Fruit fly (Drosophila melanogaster): Measurements from ENCODE around the gene tal-1A.

The tal-1A gene

dm6 chr3R:13779241-13779683 lies 33.6 kb upstream of the tal-1A start, which contains the start of the genes CG42375 and CG9288 (continued):
- peak; percentile 9 for TF ChIP-seq CG2116 (GFP tag; optimal IDR thresholded peaks at IDR 0.05)
- TF ChIP-seq tna (GFP tag; IDR thresholded peaks at IDR 0.05; ENCODE audit: partially characterized antibody), result no peak
- no peak for TF ChIP-seq YL-1 (GFP tag; optimal IDR thresholded peaks at IDR 0.05)
- TF ChIP-seq amos (GFP tag; IDR thresholded peaks at IDR 0.05; ENCODE audit: partially characterized antibody), result no peak
- no peak for TF ChIP-seq abd-A (tag; optimal IDR thresholded peaks at IDR 0.05)
- no peak for TF ChIP-seq CG3726 (GFP tag; IDR thresholded peaks at IDR 0.05)
- no peak for TF ChIP-seq HmgD (GFP tag; optimal IDR thresholded peaks at IDR 0.05)
- TF ChIP-seq tup (GFP tag; optimal IDR thresholded peaks at IDR 0.05), result no peak
- peak; percentile 2 for TF ChIP-seq Neu2 (GFP tag; optimal IDR thresholded peaks at IDR 0.05; ENCODE audit: borderline replicate concordance)
- no peak for TF ChIP-seq vfl (GFP tag; optimal IDR thresholded peaks at IDR 0.05)
- peak; percentile 30 for TF ChIP-seq CG10565 (GFP tag; optimal IDR thresholded peaks at IDR 0.05)
- no peak for TF ChIP-seq Dll (GFP tag; IDR thresholded peaks at IDR 0.05; ENCODE audit: partially characterized antibody)
- no peak for TF ChIP-seq inv (GFP tag; IDR thresholded peaks at IDR 0.05; ENCODE audit: partially characterized antibody)
- TF ChIP-seq CG13775 (GFP tag; optimal IDR thresholded peaks at IDR 0.05), result no peak
- no peak for TF ChIP-seq CG31224 (GFP tag; IDR thresholded peaks at IDR 0.05)
- TF ChIP-seq cwo (GFP tag; optimal IDR thresholded peaks at IDR 0.05), result peak; percentile 55
- peak; percentile 44; the same call in 2 of the 4 replicates for TF ChIP-seq Gug (GFP tag; IDR thresholded peaks at IDR 0.05)
- no peak for TF ChIP-seq CG11723 (GFP tag; optimal IDR thresholded peaks at IDR 0.05)
- TF ChIP-seq HLH54F (GFP tag; optimal IDR thresholded peaks at IDR 0.05), result no peak
- no peak for TF ChIP-seq B-H2 (GFP tag; optimal IDR thresholded peaks at IDR 0.05)
- peak; percentile 54; the same call in 2 of the 3 replicates for TF ChIP-seq row (GFP tag; IDR thresholded peaks at IDR 0.05)
- TF ChIP-seq CG17361 (GFP tag; IDR thresholded peaks at IDR 0.05), result peak; percentile 80
- TF ChIP-seq HLH4C (GFP tag; IDR thresholded peaks at IDR 0.05; ENCODE audit: partially characterized antibody), result no peak
- TF ChIP-seq CG6654 (GFP tag; optimal IDR thresholded peaks at IDR 0.05), result peak; percentile 41
- TF ChIP-seq pan (optimal IDR thresholded peaks at IDR 0.05), result no peak
- TF ChIP-seq pan (GFP tag; optimal IDR thresholded peaks at IDR 0.05 in 1 of 2, IDR thresholded peaks at IDR 0.05 in 1 of 2), result peak in 1 of 2 experiments; percentile 75
- peak; percentile 55 for TF ChIP-seq CG33213 (GFP tag; optimal IDR thresholded peaks at IDR 0.05)
- TF ChIP-seq trem (tag; optimal IDR thresholded peaks at IDR 0.05), result peak; percentile 59
- TF ChIP-seq CG18262 (tag; optimal IDR thresholded peaks at IDR 0.05), result peak; percentile 83
- TF ChIP-seq HLH3B (GFP tag; IDR thresholded peaks at IDR 0.05), result peak; percentile 81
- no peak for TF ChIP-seq HmgZ (tag; optimal IDR thresholded peaks at IDR 0.05)
- TF ChIP-seq bsh (GFP tag; optimal IDR thresholded peaks at IDR 0.05), result peak in 1 of 2 experiments; percentile 43
- TF ChIP-seq Rx (GFP tag; IDR thresholded peaks at IDR 0.05), result no peak
- no peak for TF ChIP-seq tx (GFP tag; optimal IDR thresholded peaks at IDR 0.05)
- TF ChIP-seq lilli (GFP tag; optimal IDR thresholded peaks at IDR 0.05), result peak; percentile 19
- TF ChIP-seq ap (GFP tag; IDR thresholded peaks at IDR 0.05), result no peak
- TF ChIP-seq Bteb2 (GFP tag; optimal IDR thresholded peaks at IDR 0.05), result peak; percentile 26
- no peak for TF ChIP-seq CG1529 (GFP tag; optimal IDR thresholded peaks at IDR 0.05)
- peak; percentile 78 for TF ChIP-seq lmd (GFP tag; IDR thresholded peaks at IDR 0.05)
- TF ChIP-seq CG3995 (GFP tag; optimal IDR thresholded peaks at IDR 0.05), result no peak
- no peak for TF ChIP-seq NfI (GFP tag; optimal IDR thresholded peaks at IDR 0.05)
- no peak for TF ChIP-seq CG2129 (GFP tag; IDR thresholded peaks at IDR 0.05; ENCODE audit: partially characterized antibody)
- peak; percentile 86 for TF ChIP-seq gem (tag; optimal IDR thresholded peaks at IDR 0.05)
- 0 out of 2 replicates have a peak, but pooled peaks have one; percentile 35 for TF ChIP-seq al (GFP tag; IDR thresholded peaks at IDR 0.05)
- no peak for TF ChIP-seq pita (GFP tag; optimal IDR thresholded peaks at IDR 0.05)
- TF ChIP-seq stwl (tag; optimal IDR thresholded peaks at IDR 0.05), result peak; percentile 33
- TF ChIP-seq bigmax (GFP tag; optimal IDR thresholded peaks at IDR 0.05), result no peak
- TF ChIP-seq Atf3 (GFP tag; optimal IDR thresholded peaks at IDR 0.05), result no peak
- TF ChIP-seq CG43689 (GFP tag; IDR thresholded peaks at IDR 0.05), result no peak
- TF ChIP-seq dm (GFP tag; optimal IDR thresholded peaks at IDR 0.05), result peak; percentile 4
- TF ChIP-seq CG5180 (GFP tag; optimal IDR thresholded peaks at IDR 0.05), result peak; percentile 37

Measured in whole organism, embryonic.